Worm (Caenorhabditis elegans): ENCODE data around the gene F47B8.8.

DNA sequence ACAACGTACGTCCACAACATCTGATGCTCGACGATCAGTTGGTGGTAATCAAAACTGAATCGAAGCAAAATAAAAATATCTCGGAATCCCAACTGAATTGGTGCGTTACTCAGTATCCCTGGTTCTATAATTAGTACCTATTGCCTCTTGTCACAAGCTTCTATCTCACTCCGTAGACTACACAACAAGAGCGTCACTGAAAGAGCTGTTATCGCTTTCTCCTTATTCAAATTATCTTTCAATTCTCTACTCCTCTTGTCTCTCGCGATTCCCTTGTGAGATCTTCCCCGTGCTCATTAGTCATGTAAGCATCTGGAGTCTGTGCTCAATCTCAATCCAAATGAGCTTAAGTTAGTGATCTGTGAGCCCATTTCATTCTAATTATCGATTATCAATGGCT, 5.1 kb downstream of the F47B8.8 start, which contains the start of gene srm-6:
- TF ChIP-seq dve-1 (tag; optimal IDR thresholded peaks at IDR 0.05), result no peak
- TF ChIP-seq elt-2 (tag; optimal IDR thresholded peaks at IDR 0.05), result no peak
